Worm (Caenorhabditis elegans): Measurements from ENCODE around the gene xbx-9.

Gene xbx-9

DNA sequence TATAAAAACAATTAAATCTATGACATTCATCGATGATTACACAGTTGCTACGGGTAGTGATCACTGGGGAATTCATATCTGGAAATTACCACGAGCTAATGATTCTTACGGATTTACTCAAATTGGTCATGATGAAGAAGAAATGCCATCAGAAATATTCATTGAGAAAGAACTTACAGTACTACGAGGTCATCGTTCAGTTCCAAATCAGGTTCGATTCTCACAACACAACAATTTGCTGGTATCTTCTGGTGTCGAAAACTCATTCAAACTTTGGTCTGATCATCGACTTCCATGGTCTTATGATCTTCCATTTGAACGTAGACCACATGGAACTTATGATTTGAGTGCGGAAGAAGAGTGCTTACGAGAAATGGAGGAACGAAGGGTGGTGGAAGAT, 27.5 kb upstream of the xbx-9 start:
- TF ChIP-seq madf-3 (GFP tag; IDR thresholded peaks at IDR 0.05): no peak
- no peak for TF ChIP-seq sdz-38 (tag; optimal IDR thresholded peaks at IDR 0.05)

DNA sequence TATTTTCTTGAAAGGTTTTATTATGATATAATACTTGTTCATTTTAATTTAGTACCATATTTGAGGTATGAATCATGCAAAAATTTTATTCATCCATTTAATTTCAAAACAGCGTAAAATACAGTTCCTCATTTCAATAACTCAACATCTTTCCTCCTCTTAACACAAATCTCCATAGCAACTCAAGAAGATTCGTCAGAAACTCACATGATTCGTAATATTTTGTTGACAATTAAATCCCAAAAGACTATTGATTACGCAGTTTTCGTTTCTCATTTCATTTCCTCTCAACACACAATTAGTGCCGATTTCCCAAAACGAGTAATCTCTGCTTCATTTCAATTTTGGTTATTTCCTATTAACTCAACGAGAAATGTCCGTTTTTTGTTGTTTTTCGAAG, 25.7 kb upstream of the xbx-9 start, which contains the start of gene R11D1.2:
TSS of gene R11D1.2 (plus strand) at position 301 of the 400 bp plus-strand sequence.
- TF ChIP-seq Y53G8AR.9 (GFP tag; conservative IDR thresholded peaks at IDR 0.05) (no peak), Y79H2A.3 (GFP tag; conservative IDR thresholded peaks at IDR 0.05) (no peak), nhr-120 (GFP tag; IDR thresholded peaks at IDR 0.05) (no peak), nhr-179 (tag; optimal IDR thresholded peaks at IDR 0.05) (no peak)

DNA sequence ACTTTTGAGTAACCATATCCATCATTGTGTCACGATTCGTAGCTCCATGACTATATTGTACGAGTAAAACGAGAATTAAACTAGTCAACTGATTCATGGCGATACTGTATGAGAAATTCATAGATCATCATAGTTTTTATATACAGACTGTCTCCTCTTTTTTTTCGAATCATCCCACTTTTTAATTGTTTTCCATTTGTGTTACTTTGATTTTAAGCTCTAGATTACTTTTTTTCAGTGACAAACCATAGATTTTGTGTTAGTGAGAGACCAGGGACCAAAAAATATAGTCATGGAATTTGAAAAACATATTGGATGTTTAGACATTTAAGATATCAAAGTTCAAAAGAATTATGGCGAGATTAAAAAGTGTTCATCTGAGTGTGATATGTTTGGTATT, 22.0 kb upstream of the xbx-9 start, which contains the start of gene R11D1.3:
TSS of gene R11D1.3 (minus strand) at position 101 of the 400 bp plus-strand sequence.
- no peak for TF ChIP-seq snpc-3.4 (tag; optimal IDR thresholded peaks at IDR 0.05)
- no peak for TF ChIP-seq xnd-1 (tag; optimal IDR thresholded peaks at IDR 0.05)
- TF ChIP-seq Y53F4B.3 (GFP tag; IDR thresholded peaks at IDR 0.05): no peak
- no peak for TF ChIP-seq ztf-6 (GFP tag; IDR thresholded peaks at IDR 0.05)
- no peak for TF ChIP-seq him-1 (tag; optimal IDR thresholded peaks at IDR 0.05)
- TF ChIP-seq attf-3 (GFP tag; conservative IDR thresholded peaks at IDR 0.05): no peak
- TF ChIP-seq unc-62 (GFP tag; optimal IDR thresholded peaks at IDR 0.05): no peak
- TF ChIP-seq aptf-3 (GFP tag; IDR thresholded peaks at IDR 0.05): no peak
- TF ChIP-seq chd-7 (tag; optimal IDR thresholded peaks at IDR 0.05): no peak

DNA sequence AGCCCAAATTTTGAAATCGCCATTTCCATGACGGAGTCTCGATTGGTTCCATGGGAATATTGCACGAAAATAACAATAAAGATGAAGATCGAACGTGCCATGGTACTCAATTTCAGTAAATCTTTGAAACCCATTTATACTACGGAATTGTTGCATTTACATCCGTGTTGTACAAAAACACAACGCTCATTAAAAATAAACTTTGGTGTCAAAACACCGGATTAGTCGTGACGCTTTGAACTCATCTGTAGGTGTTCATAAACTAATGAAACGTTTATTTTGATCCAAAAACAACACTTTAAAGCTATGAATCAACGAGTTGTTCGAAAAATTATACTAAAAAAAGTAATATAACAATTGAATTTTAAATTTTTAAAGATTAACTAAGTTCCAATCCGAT, 19.9 kb upstream of the xbx-9 start, which contains the start of gene R11D1.4:
TSS of gene R11D1.4 (minus strand) at position 101 of the 400 bp plus-strand sequence.
- TF ChIP-seq F57A8.1 (GFP tag; optimal IDR thresholded peaks at IDR 0.05): no peak

DNA sequence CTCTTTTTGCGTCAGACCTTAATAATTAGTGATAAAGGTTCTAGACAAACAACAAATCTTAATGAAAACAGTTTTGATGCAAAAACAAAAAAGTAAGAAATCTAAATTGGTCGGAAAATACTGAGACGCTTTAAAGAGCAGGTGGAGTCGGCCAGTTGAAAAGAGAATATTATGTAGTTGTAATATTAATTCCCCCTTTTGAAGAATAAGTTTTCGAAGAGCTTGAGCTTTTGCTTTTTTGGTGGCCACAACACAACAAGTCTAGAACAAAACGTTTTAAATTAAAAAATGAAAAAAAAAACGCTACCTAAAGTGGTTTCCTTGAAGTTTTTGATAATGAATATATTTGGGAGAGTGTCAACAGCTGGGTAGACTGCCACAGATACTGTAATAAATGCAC, 17.6 kb upstream of the xbx-9 start, which contains the start of gene str-178:
TSS of gene str-178 (minus strand) at position 101 of the 400 bp plus-strand sequence.
- TF ChIP-seq F37B4.10 (GFP tag; IDR thresholded peaks at IDR 0.05) (no peak), sdz-38 (tag; optimal IDR thresholded peaks at IDR 0.05) (no peak), K12H6.12 (tag; optimal IDR thresholded peaks at IDR 0.05) (no peak), ets-4 (GFP tag; optimal IDR thresholded peaks at IDR 0.05) (no peak), athp-1 (tag; optimal IDR thresholded peaks at IDR 0.05) (no peak)

DNA sequence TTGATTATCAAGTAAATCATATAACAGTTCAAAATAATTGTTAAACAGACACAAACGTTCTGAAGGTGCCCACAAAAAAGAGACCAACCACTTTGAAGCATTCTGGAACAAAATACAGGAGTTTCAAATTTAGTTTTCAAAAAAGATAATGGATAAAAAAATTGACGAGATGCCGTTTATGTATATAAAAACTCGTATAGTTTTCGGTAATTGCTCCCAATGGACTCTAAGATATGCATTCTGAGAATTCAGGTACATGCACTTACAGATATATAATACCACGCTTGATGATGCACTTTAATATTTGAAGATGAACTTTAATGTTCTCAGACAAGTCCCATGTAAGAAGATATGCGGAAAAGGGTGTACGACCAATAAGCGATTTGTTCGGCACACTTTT, 15.4 kb upstream of the xbx-9 start, which contains the start of gene str-181:
TSS of gene str-181 (minus strand) at position 101 of the 400 bp plus-strand sequence.
- no peak for TF ChIP-seq hlh-12 (tag; optimal IDR thresholded peaks at IDR 0.05)

DNA sequence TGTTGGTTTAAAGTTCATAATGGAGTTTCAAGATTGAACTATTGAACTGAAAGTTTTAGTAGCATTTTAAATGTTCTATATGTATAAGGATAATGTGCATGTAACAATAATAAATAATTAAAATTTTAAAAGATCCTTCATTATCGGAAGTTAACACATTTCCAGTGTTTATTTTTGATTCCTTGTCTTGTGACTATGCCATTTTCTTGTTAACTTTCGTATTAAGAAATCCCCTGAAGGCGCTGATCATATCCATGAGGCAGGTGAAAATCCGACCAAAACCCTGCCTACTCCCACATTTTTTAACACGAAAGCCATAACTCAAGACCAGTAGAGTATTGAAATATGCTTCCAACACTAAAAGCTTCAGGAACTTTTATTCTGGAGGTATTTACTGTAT, 14.3 kb upstream of the xbx-9 start, which contains the start of gene R11D1.7:
TSS of gene R11D1.7 (plus strand) at position 301 of the 400 bp plus-strand sequence.
- TF ChIP-seq F49E8.2 (tag; optimal IDR thresholded peaks at IDR 0.05; ENCODE audit: insufficient read depth) (no peak), akir-1 (GFP tag; optimal IDR thresholded peaks at IDR 0.05) (no peak), dox-1 (GFP tag; IDR thresholded peaks at IDR 0.05) (no peak), nhr-90 (tag; optimal IDR thresholded peaks at IDR 0.05) (no peak), mxl-1 (tag; optimal IDR thresholded peaks at IDR 0.05) (no peak), fkh-3 (tag; optimal IDR thresholded peaks at IDR 0.05) (no peak), lin-35 (GFP tag; optimal IDR thresholded peaks at IDR 0.05) (no peak), hmg-1.2 (GFP tag; IDR thresholded peaks at IDR 0.05) (no peak), nfya-2 (GFP tag; IDR thresholded peaks at IDR 0.05) (no peak)

Data from whole organism, young adult.